Worm (Caenorhabditis elegans): ENCODE measurements around the gene sre-33.
A peak's percentile ranks its signal among the peaks of the same experiment; 100 is the strongest.

The sre-33 gene

ce11 chrII:12494067-12494477 lies 41.0 kb downstream of the sre-33 start:
- no peak for TF ChIP-seq egl-5 (tag; optimal IDR thresholded peaks at IDR 0.05)
- TF ChIP-seq nhr-43 (tag; optimal IDR thresholded peaks at IDR 0.05; ENCODE audit: poor library complexity, severe bottlenecking): no peak
- TF ChIP-seq ceh-82 (tag; optimal IDR thresholded peaks at IDR 0.05): no peak
- no peak for TF ChIP-seq nhr-67 (tag; optimal IDR thresholded peaks at IDR 0.05)
- no peak for TF ChIP-seq fkh-10 (GFP tag; optimal IDR thresholded peaks at IDR 0.05)
- TF ChIP-seq nhr-28 (tag; optimal IDR thresholded peaks at IDR 0.05): no peak
- no peak for TF ChIP-seq elt-2 (tag; optimal IDR thresholded peaks at IDR 0.05)
- TF ChIP-seq skn-1 (tag; optimal IDR thresholded peaks at IDR 0.05): no peak
- no peak for TF ChIP-seq lsy-12 (tag; optimal IDR thresholded peaks at IDR 0.05)
- no peak for TF ChIP-seq unc-39 (tag; optimal IDR thresholded peaks at IDR 0.05)
- no peak for TF ChIP-seq ztf-4 (tag; optimal IDR thresholded peaks at IDR 0.05)
- TF ChIP-seq ceh-16 (tag; optimal IDR thresholded peaks at IDR 0.05): no peak

ce11 chrII:12494556-12495131 lies 41.5 kb downstream of the sre-33 start, which contains the start of gene col-85:
Gene col-85, minus strand, starts transcription at chrII:12495095.
- TF ChIP-seq lsy-12 (tag; optimal IDR thresholded peaks at IDR 0.05) (peak; percentile 31), skn-1 (tag; optimal IDR thresholded peaks at IDR 0.05) (peak; percentile 63), nhr-25 (tag; optimal IDR thresholded peaks at IDR 0.05) (peak; percentile 31), lin-39 (tag; optimal IDR thresholded peaks at IDR 0.05) (peak; percentile 19), elt-3 (tag; optimal IDR thresholded peaks at IDR 0.05) (no peak), unc-62 (GFP tag; optimal IDR thresholded peaks at IDR 0.05) (no peak), nhr-67 (tag; optimal IDR thresholded peaks at IDR 0.05) (no peak), nhr-11 (tag; optimal IDR thresholded peaks at IDR 0.05) (no peak), ama-1 (optimal IDR thresholded peaks at IDR 0.05) (no peak), snpc-4 (tag; optimal IDR thresholded peaks at IDR 0.05) (peak; percentile 93), R02D3.7 (tag; optimal IDR thresholded peaks at IDR 0.05) (peak; percentile 8), nhr-23 (tag; optimal IDR thresholded peaks at IDR 0.05) (peak; percentile 30), fos-1 (tag; optimal IDR thresholded peaks at IDR 0.05) (no peak), ceh-16 (tag; optimal IDR thresholded peaks at IDR 0.05) (no peak), lin-15B (tag; optimal IDR thresholded peaks at IDR 0.05) (peak; percentile 35), nhr-77 (tag; optimal IDR thresholded peaks at IDR 0.05) (no peak), pqm-1 (tag; optimal IDR thresholded peaks at IDR 0.05) (peak; percentile 13), unc-39 (tag; optimal IDR thresholded peaks at IDR 0.05) (no peak), pha-4 (tag; optimal IDR thresholded peaks at IDR 0.05) (no peak), fkh-10 (GFP tag; optimal IDR thresholded peaks at IDR 0.05) (no peak), ceh-82 (tag; optimal IDR thresholded peaks at IDR 0.05) (peak; percentile 32), nhr-43 (tag; optimal IDR thresholded peaks at IDR 0.05; ENCODE audit: poor library complexity, severe bottlenecking) (peak; percentile 80), egl-27 (tag; optimal IDR thresholded peaks at IDR 0.05) (peak; percentile 41), elt-1 (tag; optimal IDR thresholded peaks at IDR 0.05) (no peak), nhr-237 (tag; optimal IDR thresholded peaks at IDR 0.05) (no peak), eor-1 (tag; optimal IDR thresholded peaks at IDR 0.05) (no peak), mdl-1 (tag; optimal IDR thresholded peaks at IDR 0.05) (no peak), daf-12 (tag; optimal IDR thresholded peaks at IDR 0.05) (no peak), nhr-76 (tag; optimal IDR thresholded peaks at IDR 0.05) (no peak), ceh-28 (tag; optimal IDR thresholded peaks at IDR 0.05) (no peak), nhr-28 (tag; optimal IDR thresholded peaks at IDR 0.05) (no peak), elt-2 (tag; optimal IDR thresholded peaks at IDR 0.05) (peak; percentile 47), ceh-9 (tag; optimal IDR thresholded peaks at IDR 0.05) (no peak), aly-2 (tag; optimal IDR thresholded peaks at IDR 0.05) (no peak), tbx-2 (tag; optimal IDR thresholded peaks at IDR 0.05) (peak; percentile 15), ZK546.5 (tag; optimal IDR thresholded peaks at IDR 0.05) (no peak), zag-1 (tag; optimal IDR thresholded peaks at IDR 0.05) (no peak), ztf-4 (tag; optimal IDR thresholded peaks at IDR 0.05) (no peak), jun-1 (tag; optimal IDR thresholded peaks at IDR 0.05) (peak; percentile 61), fkh-2 (tag; optimal IDR thresholded peaks at IDR 0.05) (no peak), nhr-12 (tag; optimal IDR thresholded peaks at IDR 0.05) (no peak), mml-1 (tag; optimal IDR thresholded peaks at IDR 0.05) (no peak), hmg-11 (tag; optimal IDR thresholded peaks at IDR 0.05) (peak; percentile 89), ztf-11 (tag; optimal IDR thresholded peaks at IDR 0.05) (no peak), egl-5 (tag; optimal IDR thresholded peaks at IDR 0.05) (no peak), nfya-1 (tag; optimal IDR thresholded peaks at IDR 0.05; ENCODE audit: insufficient read depth) (peak; percentile 66), sea-2 (GFP tag; optimal IDR thresholded peaks at IDR 0.05) (no peak)
